Fruit fly (Drosophila melanogaster) whole organism, wandering third instar larva: Measurements from ENCODE around the gene CG43731.

ENCODE experiments used
- Abd-B ChIP-seq: fragments of >200 bp; optimal IDR thresholded peaks from 2 replicates; lab custom pipeline; 2017; ENCODE audit warnings: missing biosample characterization, missing genetic modification characterization
- CG32264 ChIP-seq: fragments of 200-800 bp; sonication (Bioruptor generic); optimal IDR thresholded peaks from 2 replicates; lab custom pipeline; 2016; ENCODE audit warnings: missing biosample characterization, missing genetic modification characterization
- CG9705 ChIP-seq: fragments of 200-800 bp; sonication (Bioruptor generic); optimal IDR thresholded peaks from 2 replicates; lab custom pipeline; 2018; ENCODE audit warnings: missing biosample characterization, mild to moderate bottlenecking, missing genetic modification characterization
- CrebA ChIP-seq: fragments of 200-800 bp; sonication (Bioruptor generic); optimal IDR thresholded peaks from 2 replicates; lab custom pipeline; 2016; ENCODE audit warnings: missing biosample characterization, mild to moderate bottlenecking, missing genetic modification characterization, borderline replicate concordance
- Dfd ChIP-seq: fragments of >200 bp; optimal IDR thresholded peaks from 2 replicates; lab custom pipeline; 2017; ENCODE audit warnings: missing biosample characterization, missing genetic modification characterization
- Dif ChIP-seq: fragments of 200-275, 200-300 bp; sonication (Bioruptor generic); optimal IDR thresholded peaks from 2 replicates; lab custom pipeline; 2018; ENCODE audit warnings: missing biosample characterization, missing genetic modification characterization; ENCODE audit not compliant: partially characterized antibody
- GATAd ChIP-seq: sonication (Bioruptor generic); optimal IDR thresholded peaks from 2 replicates; lab custom pipeline; 2016; ENCODE audit warnings: missing biosample characterization, missing genetic modification characterization
- HLH106 ChIP-seq: fragments of 200-800 bp; optimal IDR thresholded peaks from 3 replicates; lab custom pipeline; 2019; ENCODE audit warnings: missing biosample characterization, mild to moderate bottlenecking, missing genetic modification characterization, moderate library complexity
- Hnf4 ChIP-seq: fragments of 200-800 bp; sonication (Bioruptor generic); optimal IDR thresholded peaks from 2 replicates; lab custom pipeline; 2016; ENCODE audit warnings: missing biosample characterization, mild to moderate bottlenecking, missing genetic modification characterization
- Hr78 ChIP-seq: fragments of >200 bp; optimal IDR thresholded peaks from 2 replicates; lab custom pipeline; 2017; ENCODE audit warnings: missing biosample characterization, missing genetic modification characterization
- Hr83 ChIP-seq: fragments of 200-300 bp; sonication (Bioruptor generic); optimal IDR thresholded peaks from 2 replicates; lab custom pipeline; 2016; ENCODE audit warnings: missing biosample characterization, mild to moderate bottlenecking, missing genetic modification characterization, moderate library complexity; ENCODE audit not compliant: poor library complexity, severe bottlenecking
- Jra ChIP-seq: sonication (Bioruptor generic); optimal IDR thresholded peaks from 2 replicates; lab custom pipeline; 2016; ENCODE audit warnings: missing biosample characterization, missing genetic modification characterization
- Mio ChIP-seq: sonication (Bioruptor generic); optimal IDR thresholded peaks from 2 replicates; lab custom pipeline; 2016; ENCODE audit warnings: missing biosample characterization, missing genetic modification characterization
- Myc ChIP-seq: fragments of >200 bp; optimal IDR thresholded peaks from 2 replicates; lab custom pipeline; 2017
- N ChIP-seq: fragments of >200 bp; optimal IDR thresholded peaks from 2 replicates; lab custom pipeline; 2018; ENCODE audit warnings: missing biosample characterization, missing external identifiers, missing genetic modification characterization
- OdsH ChIP-seq: fragments of 200-800 bp; sonication (Bioruptor generic); optimal IDR thresholded peaks from 2 replicates; lab custom pipeline; 2016; ENCODE audit warnings: missing biosample characterization, mild to moderate bottlenecking, missing genetic modification characterization
- Rel ChIP-seq, 2 experiments: fragments of 200-800 bp; sonication (Bioruptor generic) in 1 of 2; optimal IDR thresholded peaks; 2 replicates in 1 of 2; 3 replicates in 1 of 2; lab custom pipeline; 2016 to 2019; ENCODE audit warnings: mild to moderate bottlenecking in 2 of 2, missing biosample characterization in 2 of 2, missing genetic modification characterization in 2 of 2, moderate library complexity in 1 of 2
- Sp1 ChIP-seq: fragments of 200-800 bp; sonication (Bioruptor generic); optimal IDR thresholded peaks from 3 replicates; lab custom pipeline; 2019; ENCODE audit warnings: missing biosample characterization, mild to moderate bottlenecking, missing genetic modification characterization, moderate library complexity
- Vsx2 ChIP-seq: fragments of 200-300, 225-300 bp; sonication (Bioruptor generic); optimal IDR thresholded peaks from 2 replicates; lab custom pipeline; 2018; ENCODE audit warnings: missing biosample characterization, missing genetic modification characterization; ENCODE audit not compliant: partially characterized antibody
- br ChIP-seq: fragments of 200-800 bp; sonication (Bioruptor generic); optimal IDR thresholded peaks from 2 replicates; lab custom pipeline; 2016; ENCODE audit warnings: missing biosample characterization, missing genetic modification characterization
- brk ChIP-seq: fragments of 200-800 bp; sonication (Bioruptor generic); optimal IDR thresholded peaks from 2 replicates; lab custom pipeline; 2016; ENCODE audit warnings: missing biosample characterization, mild to moderate bottlenecking, missing genetic modification characterization
- dl ChIP-seq, 2 experiments: fragments of 175-275, 200-275 bp in 1 of 2; fragments of 200-275 bp in 1 of 2; sonication (Bioruptor generic); optimal IDR thresholded peaks; lab custom pipeline; 2018; ENCODE audit warnings: mild to moderate bottlenecking in 2 of 2, missing biosample characterization in 2 of 2, missing genetic modification characterization in 2 of 2, moderate library complexity in 2 of 2; ENCODE audit not compliant: partially characterized antibody in 2 of 2, insufficient read depth in 1 of 2
- dmrt93B ChIP-seq: fragments of 200-800 bp; sonication (Bioruptor generic); optimal IDR thresholded peaks from 2 replicates; lab custom pipeline; 2018; ENCODE audit warnings: missing biosample characterization, mild to moderate bottlenecking, missing genetic modification characterization
- dsf ChIP-seq: sonication (Bioruptor generic); optimal IDR thresholded peaks from 2 replicates; lab custom pipeline; 2016; ENCODE audit warnings: missing biosample characterization, missing genetic modification characterization, borderline replicate concordance
- ey ChIP-seq: fragments of 200-800 bp; sonication (Bioruptor generic); optimal IDR thresholded peaks from 2 replicates; lab custom pipeline; 2016; ENCODE audit warnings: missing biosample characterization, missing genetic modification characterization
- foxo ChIP-seq, 2 experiments: fragments of 200-800 bp; sonication (Bioruptor generic); optimal IDR thresholded peaks; 2 replicates in 1 of 2; 3 replicates in 1 of 2; lab custom pipeline; 2016 to 2017; ENCODE audit warnings: missing biosample characterization in 2 of 2, missing genetic modification characterization in 2 of 2
- fru ChIP-seq: fragments of 200-800 bp; sonication (Bioruptor generic); optimal IDR thresholded peaks from 3 replicates; lab custom pipeline; 2016; ENCODE audit warnings: missing biosample characterization, mild to moderate bottlenecking, missing genetic modification characterization
- h ChIP-seq: fragments of 200-800 bp; sonication (Bioruptor generic); optimal IDR thresholded peaks from 3 replicates; lab custom pipeline; 2016; ENCODE audit warnings: missing biosample characterization, mild to moderate bottlenecking, missing genetic modification characterization
- jim ChIP-seq: fragments of 175-275, 200-325 bp; sonication (Bioruptor generic); optimal IDR thresholded peaks from 2 replicates; lab custom pipeline; 2016; ENCODE audit warnings: missing biosample characterization, mild to moderate bottlenecking, missing genetic modification characterization
- lola ChIP-seq: fragments of >200 bp; optimal IDR thresholded peaks from 2 replicates; lab custom pipeline; 2017; ENCODE audit warnings: missing biosample characterization, missing genetic modification characterization
- pan ChIP-seq: fragments of >200 bp; optimal IDR thresholded peaks from 2 replicates; lab custom pipeline; 2017
- psq ChIP-seq: fragments of 200-800 bp; sonication (Bioruptor generic); optimal IDR thresholded peaks from 3 replicates; lab custom pipeline; 2017; ENCODE audit warnings: missing biosample characterization, mild to moderate bottlenecking, missing genetic modification characterization, moderate library complexity
- rgr ChIP-seq: fragments of 200-800 bp; sonication (Bioruptor generic); optimal IDR thresholded peaks from 3 replicates; lab custom pipeline; 2016; ENCODE audit warnings: missing biosample characterization, mild to moderate bottlenecking, missing genetic modification characterization
- sage ChIP-seq: fragments of 200-800 bp; sonication (Bioruptor generic); optimal IDR thresholded peaks from 2 replicates; lab custom pipeline; 2016; ENCODE audit warnings: missing biosample characterization, mild to moderate bottlenecking, missing genetic modification characterization
- sv ChIP-seq: fragments of 200-800 bp; sonication (Bioruptor generic); optimal IDR thresholded peaks from 3 replicates; lab custom pipeline; 2016; ENCODE audit warnings: missing biosample characterization, missing genetic modification characterization
- tai ChIP-seq: sonication (Bioruptor generic); optimal IDR thresholded peaks from 2 replicates; lab custom pipeline; 2016; ENCODE audit warnings: missing biosample characterization, missing genetic modification characterization
- usp ChIP-seq: fragments of >200 bp; optimal IDR thresholded peaks from 2 replicates; lab custom pipeline; 2017; ENCODE audit warnings: missing biosample characterization, missing genetic modification characterization
- woc ChIP-seq: sonication (Bioruptor generic); optimal IDR thresholded peaks from 2 replicates; lab custom pipeline; 2016; ENCODE audit warnings: missing biosample characterization, mild to moderate bottlenecking, missing genetic modification characterization

CG43731 gene

DNA sequence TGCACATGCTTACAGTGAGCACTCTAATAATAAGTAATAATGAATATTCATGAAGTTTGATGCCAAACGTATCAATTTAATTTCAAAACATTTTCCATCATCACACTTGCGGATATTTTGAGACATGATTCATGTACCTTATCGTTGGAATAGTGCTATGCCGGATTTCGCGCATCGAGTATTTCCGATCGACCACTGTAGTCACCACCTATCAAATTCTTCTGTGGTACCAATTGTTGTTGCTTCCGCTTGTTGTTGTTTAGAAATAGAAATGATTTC, 39.1 kb downstream of the CG43731 start:
- no peak for TF ChIP-seq woc (GFP tag; lab: Kevin White, UChicago)
- TF ChIP-seq fru (GFP tag; lab: Kevin White, UChicago): peak; percentile 24
- no peak for TF ChIP-seq CG9705 (GFP tag; lab: Kevin White, UChicago)
- TF ChIP-seq OdsH: peak; percentile 15
- no peak for TF ChIP-seq pan
- TF ChIP-seq sage (GFP tag; lab: Kevin White, UChicago): no peak
- TF ChIP-seq Sp1: no peak
- TF ChIP-seq Mio: no peak
- TF ChIP-seq HLH106 (tag; lab: Kevin White, UChicago): peak; percentile 39
- no peak for TF ChIP-seq foxo (GFP tag; optimal IDR thresholded peaks at IDR 0.05; lab: Kevin White, UChicago)
- peak; percentile 47 for TF ChIP-seq ey (GFP tag; lab: Kevin White, UChicago)
- TF ChIP-seq tai (GFP tag; lab: Kevin White, UChicago): no peak
- no peak for TF ChIP-seq Dif
- peak; percentile 48 for TF ChIP-seq sv (GFP tag; lab: Kevin White, UChicago)
- TF ChIP-seq h: peak; percentile 61
- TF ChIP-seq br (GFP tag; lab: Kevin White, UChicago): peak; percentile 36
- TF ChIP-seq CrebA: no peak
- no peak for TF ChIP-seq usp (GFP tag; lab: Kevin White, UChicago)
- TF ChIP-seq N: no peak
- no peak for TF ChIP-seq Hr83 (GFP tag; lab: Kevin White, UChicago)
- TF ChIP-seq dmrt93B (GFP tag; lab: Kevin White, UChicago): peak; percentile 0
- TF ChIP-seq psq (GFP tag; lab: Kevin White, UChicago): no peak

DNA sequence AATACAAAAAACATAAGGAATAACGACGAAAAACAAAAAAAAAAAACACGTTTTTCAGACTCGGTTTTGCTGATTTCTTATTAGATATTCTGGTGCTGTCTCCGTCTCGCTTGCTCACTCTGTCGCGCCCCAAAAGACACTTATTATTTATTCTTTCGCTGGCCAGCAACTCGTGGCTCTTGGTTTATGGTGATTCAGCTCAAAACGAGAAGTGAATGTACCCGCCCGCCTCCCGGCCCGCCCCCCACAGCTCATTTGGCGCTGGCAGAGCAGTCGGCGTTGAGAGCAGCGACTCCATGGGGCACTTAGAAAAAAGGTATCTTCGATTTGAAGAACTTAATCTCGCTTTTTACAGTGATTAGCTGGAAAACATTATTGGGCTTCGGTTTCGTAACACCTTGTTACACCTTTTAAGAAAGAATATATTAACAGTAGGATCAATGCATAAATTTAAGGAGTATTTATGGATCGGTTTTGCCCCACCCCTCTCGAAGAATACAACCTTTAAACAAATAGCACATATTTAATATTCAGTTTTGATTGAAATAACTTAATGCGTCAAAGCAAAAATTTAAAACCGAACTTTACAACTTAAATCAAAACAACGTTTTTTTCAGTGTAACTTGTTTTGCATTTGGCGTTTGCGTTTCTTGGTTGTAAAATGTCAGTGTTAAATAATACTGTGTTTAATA, 39.7 kb downstream of the CG43731 start:
- TF ChIP-seq Rel (GFP tag; optimal IDR thresholded peaks at IDR 0.05; lab: Kevin White, UChicago): peak; percentile 56
- TF ChIP-seq Rel (tag; optimal IDR thresholded peaks at IDR 0.05; lab: Kevin White, UChicago): peak; percentile 26
- peak; percentile 81 for TF ChIP-seq CG9705 (GFP tag; lab: Kevin White, UChicago)
- TF ChIP-seq ey (GFP tag; lab: Kevin White, UChicago): peak; percentile 91
- TF ChIP-seq GATAd (GFP tag; lab: Kevin White, UChicago): no peak
- TF ChIP-seq Dfd (GFP tag; lab: Kevin White, UChicago): peak; percentile 95
- no peak for TF ChIP-seq pan
- peak; percentile 91 for TF ChIP-seq h
- peak; percentile 87 for TF ChIP-seq rgr (GFP tag; lab: Kevin White, UChicago)
- peak; percentile 87 for TF ChIP-seq fru (GFP tag; lab: Kevin White, UChicago)
- peak; percentile 58 for TF ChIP-seq brk (GFP tag; lab: Kevin White, UChicago)
- TF ChIP-seq Jra (GFP tag; lab: Kevin White, UChicago): peak; percentile 16
- no peak for TF ChIP-seq jim (GFP tag; lab: Kevin White, UChicago)
- TF ChIP-seq woc (GFP tag; lab: Kevin White, UChicago): peak; percentile 77
- TF ChIP-seq Myc (lab: Kevin White, UChicago): no peak
- TF ChIP-seq dl (GFP tag; optimal IDR thresholded peaks at IDR 0.05; lab: Kevin White, UChicago; ENCODE audit: insufficient read depth in 1 of 2, partially characterized antibody in 2 of 2): no peak
- TF ChIP-seq Hnf4 (GFP tag; lab: Kevin White, UChicago): peak; percentile 74
- TF ChIP-seq Abd-B (GFP tag; lab: Kevin White, UChicago): no peak
- TF ChIP-seq OdsH: peak; percentile 88
- peak; percentile 63 for TF ChIP-seq sv (GFP tag; lab: Kevin White, UChicago)
- peak; percentile 8 for TF ChIP-seq CrebA
- TF ChIP-seq br (GFP tag; lab: Kevin White, UChicago): peak; percentile 89
- peak; percentile 58 for TF ChIP-seq CG32264 (GFP tag; lab: Kevin White, UChicago)
- TF ChIP-seq dmrt93B (GFP tag; lab: Kevin White, UChicago): peak; percentile 81
- TF ChIP-seq HLH106 (tag; lab: Kevin White, UChicago): peak; percentile 91
- no peak for TF ChIP-seq Hr78 (GFP tag; lab: Kevin White, UChicago)
- peak; percentile 79 for TF ChIP-seq psq (GFP tag; lab: Kevin White, UChicago)
- no peak for TF ChIP-seq Hr83 (GFP tag; lab: Kevin White, UChicago)
- peak; percentile 21 to 90 for TF ChIP-seq foxo (GFP tag; optimal IDR thresholded peaks at IDR 0.05; lab: Kevin White, UChicago)
- TF ChIP-seq dsf (GFP tag; lab: Kevin White, UChicago): peak; percentile 65
- TF ChIP-seq sage (GFP tag; lab: Kevin White, UChicago): peak; percentile 77
- TF ChIP-seq Sp1: peak; percentile 93
- TF ChIP-seq lola (GFP tag; lab: Kevin White, UChicago): no peak
- no peak for TF ChIP-seq Mio
- TF ChIP-seq N: no peak
- TF ChIP-seq Vsx2 (GFP tag; lab: Kevin White, UChicago): no peak
- TF ChIP-seq tai (GFP tag; lab: Kevin White, UChicago): peak; percentile 63
- no peak for TF ChIP-seq usp (GFP tag; lab: Kevin White, UChicago)
- peak; percentile 10 for TF ChIP-seq Dif
- TF ChIP-seq, all 38 proteins: peak for 25
